Worm (Caenorhabditis elegans): ENCODE results near the gene cut-5.

DNA sequence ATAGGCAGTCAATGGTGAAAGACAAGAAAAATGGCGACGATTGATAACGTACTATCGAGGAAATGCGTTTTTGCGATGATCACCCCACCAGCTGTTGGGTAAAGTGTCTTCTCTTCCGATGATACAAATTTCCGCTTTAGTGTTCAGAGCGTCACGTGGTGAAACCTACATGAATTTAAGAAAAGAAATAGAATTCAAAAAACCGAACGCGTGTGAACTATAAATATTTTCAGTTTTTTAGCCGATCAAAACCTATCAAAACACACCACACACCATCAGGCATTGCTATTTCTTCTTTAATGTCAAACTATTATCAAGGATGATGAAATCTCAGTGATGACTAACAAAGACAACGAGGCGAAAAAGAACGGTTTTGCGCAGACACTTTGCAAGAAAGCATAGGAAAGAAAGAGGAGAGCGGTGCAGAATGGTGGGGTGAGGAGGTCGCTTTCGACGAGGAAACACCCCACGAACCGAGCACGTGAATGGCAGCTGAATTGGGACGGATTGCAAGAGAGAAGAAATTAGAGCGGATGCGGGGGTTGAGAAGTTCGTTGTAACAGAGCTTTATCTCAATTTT lies 5.9 kb downstream of the cut-5 start:
- TF ChIP-seq ama-1 (optimal IDR thresholded peaks at IDR 0.05) (no peak), ama-1 (GFP tag; optimal IDR thresholded peaks at IDR 0.05) (no peak), unc-62 (GFP tag; optimal IDR thresholded peaks at IDR 0.05) (peak; percentile 47), F39B2.1 (GFP tag; IDR thresholded peaks at IDR 0.05) (no peak), F10E7.11 (tag; optimal IDR thresholded peaks at IDR 0.05) (no peak), nhr-179 (tag; optimal IDR thresholded peaks at IDR 0.05) (no peak), tbx-9 (tag; optimal IDR thresholded peaks at IDR 0.05; ENCODE audit: borderline replicate concordance) (no peak), nhr-27 (tag; optimal IDR thresholded peaks at IDR 0.05) (no peak), lin-35 (GFP tag; optimal IDR thresholded peaks at IDR 0.05) (no peak), hmg-20 (GFP tag; IDR thresholded peaks at IDR 0.05) (no peak), dox-1 (GFP tag; IDR thresholded peaks at IDR 0.05) (no peak), ztf-25 (GFP tag; IDR thresholded peaks at IDR 0.05) (no peak), pha-4 (tag; optimal IDR thresholded peaks at IDR 0.05) (no peak), dpl-1 (GFP tag; optimal IDR thresholded peaks at IDR 0.05) (no peak)

Measured in whole organism, young adult.